Worm (Caenorhabditis elegans) whole organism, L4/young adult: ENCODE measurements around the gene chil-16.

Source experiments
- W03F9.2 ChIP-seq: fragments of 150-350 bp; optimal IDR thresholded peaks from 2 replicates; lab custom pipeline; 2014; ENCODE audit warnings: missing biosample characterization, missing genetic modification characterization
- dao-5 ChIP-seq: sonication (generic microtip); optimal IDR thresholded peaks from 2 replicates; lab custom pipeline; 2016; ENCODE audit warnings: missing genotype, missing genetic modification characterization, moderate library complexity, missing compliant biosample characterization
- him-1 ChIP-seq: sonication (generic microtip); optimal IDR thresholded peaks from 2 replicates; lab custom pipeline; 2016; ENCODE audit warnings: missing genotype, missing genetic modification reagents, missing genetic modification characterization, missing compliant biosample characterization

DNA sequence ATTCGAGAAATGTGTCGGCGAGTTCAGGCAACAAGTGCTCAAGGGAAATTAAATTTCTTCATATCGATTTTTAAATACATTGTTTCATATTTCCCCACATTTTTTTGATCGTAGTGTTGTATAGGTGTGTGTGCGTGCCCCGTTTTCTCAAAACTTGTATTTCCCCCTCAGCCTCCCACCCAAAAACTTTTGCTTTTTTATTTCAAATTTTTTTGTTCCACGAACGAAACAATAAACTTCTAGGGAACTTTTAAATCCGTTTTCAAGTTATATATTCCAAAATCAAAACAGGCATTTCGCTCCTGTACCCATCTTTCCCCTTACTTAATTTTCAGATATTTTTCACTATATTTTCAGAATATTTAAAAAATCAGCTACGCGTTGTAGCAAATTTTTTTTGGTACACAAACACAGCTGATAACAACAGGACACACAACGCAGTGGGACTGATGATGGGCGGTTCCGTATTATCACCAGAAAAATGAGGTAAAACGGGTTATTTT, 23.6 kb downstream of the chil-16 start, which contains the start of the genes M176.4 and M176.16:
- TF ChIP-seq him-1 (tag; lab: Kevin White, UChicago) (no peak), dao-5 (tag; lab: Kevin White, UChicago) (no peak), W03F9.2 (tag; lab: Kevin White, UChicago) (no peak)
